Fruit fly (Drosophila melanogaster): ENCODE data around the gene CG7488.

CG7488 gene

dm6 chr3R:12982167-12982981, 13.0 kb upstream of the CG7488 start (continued):
- TF ChIP-seq CG8924 (tag; optimal IDR thresholded peaks at IDR 0.05) (peak; percentile 60), CG15269 (tag; optimal IDR thresholded peaks at IDR 0.05) (peak; percentile 83), Dbx (GFP tag; IDR thresholded peaks at IDR 0.05) (no peak), Nf-YC (tag; optimal IDR thresholded peaks at IDR 0.05) (peak; percentile 55), gfzf (GFP tag; optimal IDR thresholded peaks at IDR 0.05) (no peak), abd-A (tag; optimal IDR thresholded peaks at IDR 0.05) (no peak), Six4 (GFP tag; optimal IDR thresholded peaks at IDR 0.05) (no peak), slp2 (GFP tag; optimal IDR thresholded peaks at IDR 0.05) (no peak), CG31365 (tag; optimal IDR thresholded peaks at IDR 0.05) (no peak), CG10543 (GFP tag; optimal IDR thresholded peaks at IDR 0.05) (peak; percentile 73), CG43689 (GFP tag; IDR thresholded peaks at IDR 0.05) (peak; percentile 6; the same call in 1 of the 2 replicates), CG7745 (tag; optimal IDR thresholded peaks at IDR 0.05) (no peak), rib (GFP tag; IDR thresholded peaks at IDR 0.05) (peak; percentile 43; the same call in 1 of the 2 replicates), CG13775 (GFP tag; optimal IDR thresholded peaks at IDR 0.05) (peak; percentile 77), jigr1 (GFP tag; IDR thresholded peaks at IDR 0.05) (no peak), esg (GFP tag; conservative IDR thresholded peaks at IDR 0.05) (peak; percentile 75), Nf-YB (GFP tag; optimal IDR thresholded peaks at IDR 0.05) (peak; percentile 52), Adf1 (GFP tag; IDR thresholded peaks at IDR 0.05) (no peak), CG4707 (GFP tag; optimal IDR thresholded peaks at IDR 0.05) (peak; percentile 13), CG15479 (GFP tag; optimal IDR thresholded peaks at IDR 0.05) (no peak), sens (GFP tag) (peak; percentile 76), CG1024 (GFP tag; IDR thresholded peaks at IDR 0.05) (no peak), sisA (GFP tag; IDR thresholded peaks at IDR 0.05) (peak; percentile 48), CG34422 (GFP tag; IDR thresholded peaks at IDR 0.05) (0 out of 3 replicates have a peak, but pooled peaks have one; percentile 25), CG6683 (GFP tag; optimal IDR thresholded peaks at IDR 0.05) (peak; percentile 6), CG11723 (GFP tag; optimal IDR thresholded peaks at IDR 0.05) (peak; percentile 52), Rfx (GFP tag; IDR thresholded peaks at IDR 0.05) (peak; percentile 80; the same call in 1 of the 2 replicates), org-1 (GFP tag; optimal IDR thresholded peaks at IDR 0.05) (peak; percentile 43), Fer3 (tag; optimal IDR thresholded peaks at IDR 0.05) (peak; percentile 70), CoRest (tag; optimal IDR thresholded peaks at IDR 0.05) (peak; percentile 85), ttk (GFP tag; IDR thresholded peaks at IDR 0.05) (0 out of 2 replicates have a peak, but pooled peaks have one; percentile 20), fru (optimal IDR thresholded peaks at IDR 0.05) (no peak), CG10979 (tag; optimal IDR thresholded peaks at IDR 0.05) (peak; percentile 57), sr (GFP tag; IDR thresholded peaks at IDR 0.05) (no peak), C15 (GFP tag; IDR thresholded peaks at IDR 0.05) (no peak), D (optimal IDR thresholded peaks at IDR 0.05) (no peak), D (GFP tag; optimal IDR thresholded peaks at IDR 0.05) (peak; percentile 31), CG13287 (GFP tag; IDR thresholded peaks at IDR 0.05; ENCODE audit: partially characterized antibody) (peak; percentile 11; the same call in 1 of the 2 replicates), HLH4C (GFP tag; IDR thresholded peaks at IDR 0.05; ENCODE audit: partially characterized antibody) (no peak), wor (GFP tag; IDR thresholded peaks at IDR 0.05) (peak; percentile 41), vfl (GFP tag; optimal IDR thresholded peaks at IDR 0.05) (no peak), tna (GFP tag; IDR thresholded peaks at IDR 0.05; ENCODE audit: partially characterized antibody) (no peak), sob (GFP tag; IDR thresholded peaks at IDR 0.05) (peak; percentile 57; the same call in 1 of the 2 replicates), CG33557 (GFP tag; optimal IDR thresholded peaks at IDR 0.05) (no peak), Mad (GFP tag; optimal IDR thresholded peaks at IDR 0.05) (peak; percentile 16), dm (GFP tag; optimal IDR thresholded peaks at IDR 0.05) (no peak), tgo (GFP tag; IDR thresholded peaks at IDR 0.05) (peak; percentile 43; the same call in 1 of the 3 replicates), CG31388 (GFP tag; optimal IDR thresholded peaks at IDR 0.05) (no peak), ATbp (GFP tag; optimal IDR thresholded peaks at IDR 0.05) (peak; percentile 46)

All from whole organism, embryonic.